Worm (Caenorhabditis elegans) whole organism, L3 larva: ENCODE data around the gene F46F2.5.
A peak's percentile ranks its signal among the peaks of the same experiment; 100 is the strongest.

Experiments used
- R02D3.7 ChIP-seq: fragments of 150-350 bp; optimal IDR thresholded peaks from 2 replicates; lab custom pipeline; 2014; ENCODE audit warnings: missing biosample characterization, missing genetic modification characterization
- aly-2 ChIP-seq: fragments of 150-350 bp; optimal IDR thresholded peaks from 2 replicates; lab custom pipeline; 2014; ENCODE audit warnings: missing biosample characterization, missing genetic modification characterization
- ama-1 ChIP-seq: fragments of 150-350 bp; optimal IDR thresholded peaks from 2 replicates; lab custom pipeline; 2018
- ceh-16 ChIP-seq: sonication (generic microtip); optimal IDR thresholded peaks from 2 replicates; lab custom pipeline; 2017; ENCODE audit warnings: missing biosample characterization, missing genetic modification characterization
- ceh-28 ChIP-seq: fragments of 150-350 bp; optimal IDR thresholded peaks from 2 replicates; lab custom pipeline; 2014; ENCODE audit warnings: missing biosample characterization, missing genetic modification reagents, missing genetic modification characterization
- ceh-82 ChIP-seq: fragments of 150-350 bp; optimal IDR thresholded peaks from 2 replicates; lab custom pipeline; 2014; ENCODE audit warnings: missing biosample characterization, missing genetic modification characterization
- ceh-9 ChIP-seq: sonication (generic microtip); optimal IDR thresholded peaks from 2 replicates; lab custom pipeline; 2018; ENCODE audit warnings: missing biosample characterization, missing genetic modification characterization
- daf-12 ChIP-seq: fragments of 150-350 bp; optimal IDR thresholded peaks from 2 replicates; lab custom pipeline; 2014; ENCODE audit warnings: missing biosample characterization, missing genetic modification reagents, missing genetic modification characterization
- egl-27 ChIP-seq: sonication (generic microtip); optimal IDR thresholded peaks from 4 replicates; lab custom pipeline; 2017; ENCODE audit warnings: missing biosample characterization, missing genetic modification reagents, missing genetic modification characterization
- egl-5 ChIP-seq: fragments of 150-350 bp; optimal IDR thresholded peaks from 2 replicates; lab custom pipeline; 2017; ENCODE audit warnings: missing biosample characterization, missing genetic modification reagents, missing genetic modification characterization, inconsistent platforms
- elt-1 ChIP-seq: fragments of 150-350 bp; optimal IDR thresholded peaks from 2 replicates; lab custom pipeline; 2014; ENCODE audit warnings: missing biosample characterization, missing genetic modification characterization
- elt-2 ChIP-seq: sonication (generic microtip); optimal IDR thresholded peaks from 2 replicates; lab custom pipeline; 2016; ENCODE audit warnings: missing genetic modification reagents, mild to moderate bottlenecking, missing genetic modification characterization, missing compliant biosample characterization
- elt-3 ChIP-seq, 3 experiments: fragments of 150-350 bp in 1 of 3; sonication (generic microtip) in 2 of 3; optimal IDR thresholded peaks; 2 replicates in 2 of 3; 4 replicates in 1 of 3; lab custom pipeline; 2014 to 2017; ENCODE audit warnings: missing biosample characterization in 3 of 3, missing genetic modification characterization in 3 of 3
- fkh-10 ChIP-seq: sonication (generic microtip); optimal IDR thresholded peaks from 2 replicates; lab custom pipeline; 2017; ENCODE audit warnings: missing biosample characterization, missing genetic modification reagents, missing genetic modification characterization
- fkh-2 ChIP-seq: fragments of 150-350 bp; optimal IDR thresholded peaks from 2 replicates; lab custom pipeline; 2014; ENCODE audit warnings: missing biosample characterization, missing genetic modification reagents, missing genetic modification characterization
- fos-1 ChIP-seq: fragments of 150-350 bp; optimal IDR thresholded peaks from 2 replicates; lab custom pipeline; 2014; ENCODE audit warnings: missing biosample characterization, missing genetic modification characterization
- hmg-11 ChIP-seq: sonication (generic microtip); optimal IDR thresholded peaks from 2 replicates; lab custom pipeline; 2016; ENCODE audit warnings: missing genetic modification characterization, missing compliant biosample characterization
- jun-1 ChIP-seq: fragments of 150-350 bp; optimal IDR thresholded peaks from 2 replicates; lab custom pipeline; 2014; ENCODE audit warnings: missing biosample characterization, missing genetic modification reagents, missing genetic modification characterization
- lin-15B ChIP-seq: fragments of 150-350 bp; optimal IDR thresholded peaks from 2 replicates; lab custom pipeline; 2014; ENCODE audit warnings: missing biosample characterization, missing genetic modification characterization
- lsy-12 ChIP-seq: sonication (generic microtip); optimal IDR thresholded peaks from 2 replicates; lab custom pipeline; 2016; ENCODE audit warnings: mild to moderate bottlenecking, missing genetic modification characterization, missing compliant biosample characterization
- mdl-1 ChIP-seq: fragments of 150-350 bp; optimal IDR thresholded peaks from 2 replicates; lab custom pipeline; 2014; ENCODE audit warnings: missing biosample characterization, missing genetic modification characterization
- mml-1 ChIP-seq: fragments of 150-350 bp; sonication (generic microtip); optimal IDR thresholded peaks from 3 replicates; lab custom pipeline; 2014; ENCODE audit warnings: missing biosample characterization, missing genetic modification characterization
- nfya-1 ChIP-seq: sonication (generic microtip); optimal IDR thresholded peaks from 2 replicates; lab custom pipeline; 2017; ENCODE audit warnings: missing genetic modification characterization, mild to moderate bottlenecking, missing compliant biosample characterization, antibody characterized with exemption, moderate library complexity; ENCODE audit not compliant: insufficient read depth
- nhr-11 ChIP-seq: fragments of 150-350 bp; optimal IDR thresholded peaks from 2 replicates; lab custom pipeline; 2014; ENCODE audit warnings: missing biosample characterization, missing genetic modification characterization
- nhr-237 ChIP-seq: fragments of 150-350 bp; optimal IDR thresholded peaks from 2 replicates; lab custom pipeline; 2014; ENCODE audit warnings: missing biosample characterization, missing genetic modification characterization
- nhr-25 ChIP-seq: sonication (generic microtip); optimal IDR thresholded peaks from 2 replicates; lab custom pipeline; 2017; ENCODE audit warnings: missing biosample characterization, missing genetic modification characterization
- nhr-28 ChIP-seq: fragments of 150-350 bp; optimal IDR thresholded peaks from 2 replicates; lab custom pipeline; 2014; ENCODE audit warnings: missing biosample characterization, missing genetic modification characterization
- pha-4 ChIP-seq: fragments of 150-350 bp; optimal IDR thresholded peaks from 2 replicates; lab custom pipeline; 2014; ENCODE audit warnings: missing biosample characterization, missing genetic modification reagents, missing genetic modification characterization
- pqm-1 ChIP-seq: fragments of 150-350 bp; optimal IDR thresholded peaks from 2 replicates; lab custom pipeline; 2017; ENCODE audit warnings: missing biosample characterization, missing genetic modification characterization, inconsistent platforms
- skn-1 ChIP-seq: fragments of 150-350 bp; optimal IDR thresholded peaks from 2 replicates; lab custom pipeline; 2014; ENCODE audit warnings: missing biosample characterization, missing genetic modification characterization
- snpc-4 ChIP-seq: fragments of 150-350 bp; optimal IDR thresholded peaks from 2 replicates; lab custom pipeline; 2014; ENCODE audit warnings: missing biosample characterization, missing genetic modification characterization
- unc-39 ChIP-seq: sonication (generic microtip); optimal IDR thresholded peaks from 4 replicates; lab custom pipeline; 2017; ENCODE audit warnings: missing biosample characterization, missing genetic modification characterization
- zag-1 ChIP-seq: fragments of 150-350 bp; optimal IDR thresholded peaks from 2 replicates; lab custom pipeline; 2014; ENCODE audit warnings: missing biosample characterization, missing genetic modification characterization
- ztf-11 ChIP-seq: fragments of 150-350 bp; optimal IDR thresholded peaks from 2 replicates; lab custom pipeline; 2014; ENCODE audit warnings: missing biosample characterization, missing genetic modification characterization
- ztf-4 ChIP-seq: fragments of 150-350 bp; optimal IDR thresholded peaks from 2 replicates; lab custom pipeline; 2014; ENCODE audit warnings: missing biosample characterization, missing genetic modification characterization

F46F2.5 gene

ce11 chrX:15262423-15262822, at the start of gene F46F2.5:
TSS of gene F46F2.5 (plus strand) at chrX:15262723.
- no peak for TF ChIP-seq unc-39 (tag; lab: Kevin White, UChicago)
- no peak for TF ChIP-seq ceh-9 (tag; lab: Kevin White, UChicago)
- TF ChIP-seq ztf-4 (tag; lab: Kevin White, UChicago) = no peak
- no peak for TF ChIP-seq egl-5 (tag; lab: Kevin White, UChicago)
- TF ChIP-seq ceh-28 (tag; lab: Kevin White, UChicago) = no peak
- TF ChIP-seq elt-3 (tag; optimal IDR thresholded peaks at IDR 0.05; lab: Kevin White, UChicago) = no peak

DNA sequence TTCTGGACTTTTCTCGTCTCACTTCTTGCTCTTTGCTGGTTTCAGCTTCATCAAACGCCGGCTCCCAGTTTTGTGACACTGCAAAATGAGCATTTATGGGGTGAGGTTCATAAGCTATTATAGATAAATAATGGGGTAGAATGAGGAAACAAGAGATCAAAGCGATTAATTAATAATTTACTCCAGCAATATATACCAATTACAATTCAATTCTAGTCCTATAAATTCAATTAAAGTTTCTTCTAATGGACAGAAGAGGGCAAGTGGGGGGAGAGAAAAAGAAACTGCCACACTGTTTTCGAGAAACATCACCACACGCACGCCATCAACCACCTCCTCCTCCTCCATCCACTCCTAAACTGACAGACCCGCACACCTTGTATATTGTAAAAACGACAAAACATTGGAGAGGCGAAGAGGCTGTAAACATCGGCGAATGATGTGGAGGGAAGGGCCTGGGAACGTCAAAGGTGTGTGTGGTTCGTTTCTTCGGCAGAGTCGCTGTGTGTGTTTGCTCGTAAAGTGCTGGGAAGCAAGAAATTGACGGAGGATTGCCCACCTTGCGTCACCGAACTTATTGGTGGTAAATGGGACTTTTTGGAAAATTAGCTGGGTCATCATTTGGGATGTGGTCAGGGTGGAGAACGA, 49.2 kb upstream of the F46F2.5 start, which contains the start of the genes H03A11.13 and famk-1:
H03A11.13 (minus strand) TSS at position 51 of the 648 bp plus-strand sequence.
famk-1 (minus strand) TSS at position 78 of the 648 bp plus-strand sequence.
- TF ChIP-seq pha-4 (tag; lab: Kevin White, UChicago) = peak; percentile 19
- TF ChIP-seq R02D3.7 (tag; lab: Kevin White, UChicago) = no peak

- TF ChIP-seq aly-2 = no peak
- no peak for TF ChIP-seq nfya-1 (tag; lab: Kevin White, UChicago)
- TF ChIP-seq mdl-1 (tag; lab: Kevin White, UChicago) = no peak
- TF ChIP-seq skn-1 (tag; lab: Kevin White, UChicago) = no peak
- TF ChIP-seq snpc-4 (tag; lab: Kevin White, UChicago) = no peak
- TF ChIP-seq fkh-2 (tag; lab: Kevin White, UChicago) = no peak
- TF ChIP-seq nhr-28 (tag; lab: Kevin White, UChicago) = no peak
- no peak for TF ChIP-seq nhr-237 (tag; lab: Kevin White, UChicago)
- no peak for TF ChIP-seq nhr-11
- no peak for TF ChIP-seq lin-15B (tag; lab: Kevin White, UChicago)
- no peak for TF ChIP-seq mml-1
- TF ChIP-seq ceh-16 (tag; lab: Kevin White, UChicago) = no peak
- TF ChIP-seq elt-1 (tag; lab: Kevin White, UChicago) = no peak
- TF ChIP-seq jun-1 (tag; lab: Kevin White, UChicago) = no peak
- no peak for TF ChIP-seq ceh-82
- TF ChIP-seq pha-4 (tag; lab: Kevin White, UChicago) = no peak
- TF ChIP-seq ztf-11 (tag; lab: Kevin White, UChicago) = no peak
Measured at ce11 chrX:15215272-15215671, 47.3 kb upstream of the F46F2.5 start.

DNA sequence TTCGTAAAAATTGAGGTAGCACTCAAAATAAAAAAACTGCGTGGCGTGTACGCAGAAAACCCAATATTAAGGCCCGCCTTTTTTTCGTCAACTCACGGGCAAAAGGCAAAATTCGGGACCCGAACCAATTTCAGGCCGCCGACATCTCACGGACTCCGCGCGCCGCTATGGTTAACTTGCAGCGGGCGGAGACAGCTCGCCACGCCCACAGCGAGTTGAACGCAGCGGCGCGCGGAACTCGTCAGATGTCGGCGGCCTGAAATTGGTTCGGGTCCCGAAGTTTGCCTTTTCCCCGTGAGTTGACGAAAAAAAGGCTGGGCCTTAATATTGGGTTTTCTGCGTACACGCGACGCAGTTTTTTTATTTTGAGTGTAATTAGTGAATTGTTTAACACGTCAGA, 41.4 kb upstream of the F46F2.5 start:
- no peak for TF ChIP-seq zag-1
- TF ChIP-seq elt-1 (tag; lab: Kevin White, UChicago) = no peak
- TF ChIP-seq nfya-1 (tag; lab: Kevin White, UChicago) = no peak
- TF ChIP-seq daf-12 (tag; lab: Kevin White, UChicago) = no peak
- TF ChIP-seq hmg-11 (tag; lab: Kevin White, UChicago) = no peak
- TF ChIP-seq ama-1 = no peak
- TF ChIP-seq ztf-4 (tag; lab: Kevin White, UChicago) = no peak
- no peak for TF ChIP-seq lsy-12 (tag; lab: Kevin White, UChicago)
- no peak for TF ChIP-seq nhr-25 (tag; lab: Kevin White, UChicago)
- no peak for TF ChIP-seq fos-1 (tag; lab: Kevin White, UChicago)
- no peak for TF ChIP-seq egl-5 (tag; lab: Kevin White, UChicago)
- no peak for TF ChIP-seq fkh-10 (GFP tag; lab: Kevin White, UChicago)
- TF ChIP-seq ceh-28 (tag; lab: Kevin White, UChicago) = no peak
- no peak for TF ChIP-seq snpc-4 (tag; lab: Kevin White, UChicago)
- no peak for TF ChIP-seq egl-27 (tag; lab: Kevin White, UChicago)

- TF ChIP-seq hmg-11 (tag; lab: Kevin White, UChicago) = peak; percentile 12
- TF ChIP-seq ztf-11 (tag; lab: Kevin White, UChicago) = no peak
- peak; percentile 52 for TF ChIP-seq pha-4 (tag; lab: Kevin White, UChicago)
- peak; percentile 27 for TF ChIP-seq pqm-1 (tag; lab: Kevin White, UChicago)
- peak; percentile 42 for TF ChIP-seq elt-2
Measured at ce11 chrX:15221865-15222551, 40.5 kb upstream of the F46F2.5 start.
